Fruit fly (Drosophila melanogaster) whole organism, pupa: Measurements from ENCODE around the gene CG4375.

Experiments
- CG32121 ChIP-seq: fragments of 200-800 bp; sonication (Bioruptor generic); IDR thresholded peaks from 2 replicates; pipeline ENCODE4 v1.3.6; 2022; ENCODE audit warnings: missing biosample characterization, missing genetic modification characterization
- CG4496 ChIP-seq: fragments of 200-800 bp; sonication (Bioruptor generic); IDR thresholded peaks from 3 replicates; pipeline ENCODE4 v1.3.6; 2022; ENCODE audit warnings: missing biosample characterization, missing genetic modification characterization
- EcR ChIP-seq: fragments of 200-800 bp; sonication (Bioruptor generic); optimal IDR thresholded peaks from 3 replicates; lab custom pipeline; 2019; ENCODE audit warnings: missing biosample characterization, missing genetic modification characterization, mild to moderate bottlenecking, moderate library complexity, missing genetic modification reagents

dm6 chr2L:1063695-1064094 is 37.0 kb upstream of the CG4375 start:
- TF ChIP-seq CG32121 (GFP tag; lab: Robert Waterston, UW) = no peak
- no peak for TF ChIP-seq EcR (GFP tag; lab: Kevin White, UChicago)
- no peak for TF ChIP-seq CG4496
